Fruit fly (Drosophila melanogaster) whole organism: ENCODE measurements around the gene trio.

ENCODE experiments used
- CG8478 ChIP-seq: fragments of >200 bp; optimal IDR thresholded peaks from 2 replicates; lab custom pipeline; 2018; ENCODE audit warnings: inconsistent platforms
- Dll ChIP-seq: fragments of >200 bp; optimal IDR thresholded peaks from 2 replicates; lab custom pipeline; 2017
- EcR ChIP-seq, 2 experiments: fragments of >200 bp; optimal IDR thresholded peaks; 2 replicates each; lab custom pipeline; 2017; ENCODE audit warnings: missing biosample characterization in 2 of 2, missing genetic modification characterization in 2 of 2, missing genetic modification reagents in 2 of 2
- pan ChIP-seq: fragments of >200 bp; optimal IDR thresholded peaks from 2 replicates; lab custom pipeline; 2017
- psq ChIP-seq: fragments of >200 bp; optimal IDR thresholded peaks from 2 replicates; lab custom pipeline; 2017
- usp ChIP-seq: fragments of >200 bp; optimal IDR thresholded peaks from 2 replicates; lab custom pipeline; 2017; ENCODE audit warnings: missing biosample characterization, missing genetic modification characterization, mixed read lengths

DNA sequence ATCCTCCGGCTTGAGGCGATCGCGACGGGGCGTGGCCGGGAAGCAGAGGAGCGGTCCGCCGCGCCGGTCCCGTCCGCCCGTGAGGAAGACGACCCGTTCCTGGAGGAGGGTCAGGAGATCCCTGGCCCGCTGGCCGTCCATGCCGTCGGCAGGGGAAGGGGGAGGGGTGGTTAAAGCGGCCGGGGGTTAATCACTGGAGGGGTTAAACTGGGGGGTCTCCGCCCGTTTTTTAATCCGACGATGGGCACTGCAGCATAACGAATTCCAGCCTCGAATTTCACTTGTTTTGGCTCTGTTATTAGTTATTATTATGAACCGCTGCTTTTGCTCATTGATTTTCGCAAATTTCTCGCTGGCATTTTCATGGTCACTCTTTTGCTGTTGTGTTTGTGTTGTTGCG lies 987 bp downstream of the trio start:
- no peak for TF ChIP-seq CG8478 (lab: Kevin White, UChicago)
- TF ChIP-seq pan = no peak
- TF ChIP-seq psq = no peak
- no peak for TF ChIP-seq usp
- no peak for TF ChIP-seq Dll
- TF ChIP-seq EcR (GFP tag; optimal IDR thresholded peaks at IDR 0.05; lab: Kevin White, UChicago) = no peak
